Worm (Caenorhabditis elegans) whole organism, L2 larva: ENCODE data around the gene lec-9.

Experiments
- C34F6.9 ChIP-seq: fragments of 150-350 bp; optimal IDR thresholded peaks from 2 replicates; lab custom pipeline; 2014; ENCODE audit warnings: missing biosample characterization, missing genetic modification characterization
- F13H6.1 ChIP-seq: sonication (generic microtip); optimal IDR thresholded peaks from 2 replicates; lab custom pipeline; 2016; ENCODE audit warnings: missing genetic modification characterization, missing compliant biosample characterization
- R02D3.7 ChIP-seq: fragments of 150-350 bp; optimal IDR thresholded peaks from 2 replicates; lab custom pipeline; 2014; ENCODE audit warnings: missing biosample characterization, missing genetic modification characterization
- Y55F3AM.14 ChIP-seq: fragments of 200-800 bp; sonication (Bioruptor generic); optimal IDR thresholded peaks from 2 replicates; lab custom pipeline; 2018; ENCODE audit warnings: mild to moderate bottlenecking, missing genetic modification characterization, missing compliant biosample characterization
- ZK546.5 ChIP-seq: sonication (generic microtip); optimal IDR thresholded peaks from 2 replicates; lab custom pipeline; 2017; ENCODE audit warnings: missing biosample characterization, missing genetic modification characterization
- alr-1 ChIP-seq: fragments of 150-350 bp; optimal IDR thresholded peaks from 2 replicates; lab custom pipeline; 2014; ENCODE audit warnings: missing biosample characterization, missing genetic modification characterization
- aly-2 ChIP-seq: fragments of 150-350 bp; optimal IDR thresholded peaks from 2 replicates; lab custom pipeline; 2014; ENCODE audit warnings: missing biosample characterization, missing genetic modification characterization
- ama-1 ChIP-seq: fragments of 150-350 bp; optimal IDR thresholded peaks from 2 replicates; lab custom pipeline; 2018; ENCODE audit warnings: inconsistent platforms
- blmp-1 ChIP-seq: sonication (generic microtip); optimal IDR thresholded peaks from 2 replicates; lab custom pipeline; 2017; ENCODE audit warnings: missing genetic modification characterization, mild to moderate bottlenecking, missing compliant biosample characterization, antibody characterized with exemption, moderate library complexity; ENCODE audit not compliant: insufficient read depth
- ceh-16 ChIP-seq: fragments of 150-350 bp; optimal IDR thresholded peaks from 2 replicates; lab custom pipeline; 2014; ENCODE audit warnings: missing biosample characterization, missing genetic modification characterization
- ceh-82 ChIP-seq: fragments of 150-350 bp; optimal IDR thresholded peaks from 2 replicates; lab custom pipeline; 2014; ENCODE audit warnings: missing biosample characterization, missing genetic modification characterization
- crh-2 ChIP-seq: sonication (generic microtip); optimal IDR thresholded peaks from 2 replicates; lab custom pipeline; 2017; ENCODE audit warnings: missing biosample characterization, missing genetic modification characterization
- dmd-4 ChIP-seq: sonication (generic microtip); optimal IDR thresholded peaks from 2 replicates; lab custom pipeline; 2017; ENCODE audit warnings: missing biosample characterization, missing genetic modification characterization
- egl-27 ChIP-seq: sonication (generic microtip); optimal IDR thresholded peaks from 3 replicates; lab custom pipeline; 2017; ENCODE audit warnings: missing biosample characterization, missing genetic modification reagents, missing genetic modification characterization
- elt-1 ChIP-seq: fragments of 150-350 bp; optimal IDR thresholded peaks from 2 replicates; lab custom pipeline; 2014; ENCODE audit warnings: missing biosample characterization, missing genetic modification characterization
- fos-1 ChIP-seq: fragments of 150-350 bp; optimal IDR thresholded peaks from 2 replicates; lab custom pipeline; 2014; ENCODE audit warnings: missing biosample characterization, missing genetic modification characterization
- gmeb-1 ChIP-seq: fragments of 150-350 bp; optimal IDR thresholded peaks from 2 replicates; lab custom pipeline; 2014; ENCODE audit warnings: missing biosample characterization, missing genetic modification characterization
- lin-11 ChIP-seq: fragments of 150-350 bp; sonication (generic microtip); optimal IDR thresholded peaks from 2 replicates; lab custom pipeline; 2014; ENCODE audit warnings: missing biosample characterization, missing genetic modification characterization, inconsistent platforms, mixed read lengths
- lin-13 ChIP-seq: fragments of 150-350 bp; optimal IDR thresholded peaks from 2 replicates; lab custom pipeline; 2014; ENCODE audit warnings: missing biosample characterization, missing genetic modification reagents, missing genetic modification characterization
- lin-39 ChIP-seq: fragments of 150-350 bp; optimal IDR thresholded peaks from 2 replicates; lab custom pipeline; 2014; ENCODE audit warnings: missing biosample characterization, missing genetic modification reagents, missing genetic modification characterization
- lsy-2 ChIP-seq, 2 experiments: fragments of 150-350 bp in 1 of 2; sonication (generic microtip) in 1 of 2; optimal IDR thresholded peaks; 2 replicates each; lab custom pipeline; 2014 to 2017; ENCODE audit warnings: missing biosample characterization in 2 of 2, missing genetic modification characterization in 2 of 2
- mbf-1 ChIP-seq: sonication (generic microtip); optimal IDR thresholded peaks from 2 replicates; lab custom pipeline; 2017; ENCODE audit warnings: missing biosample characterization, missing genetic modification characterization
- mdl-1 ChIP-seq, 2 experiments: fragments of 150-350 bp in 1 of 2; sonication (generic microtip) in 1 of 2; optimal IDR thresholded peaks; 2 replicates each; lab custom pipeline; 2017; ENCODE audit warnings: missing biosample characterization in 2 of 2, missing genetic modification characterization in 2 of 2
- nhr-10 ChIP-seq: sonication (generic microtip); optimal IDR thresholded peaks from 2 replicates; lab custom pipeline; 2017; ENCODE audit warnings: missing biosample characterization, missing genetic modification characterization
- nhr-12 ChIP-seq: fragments of 150-350 bp; optimal IDR thresholded peaks from 2 replicates; lab custom pipeline; 2014; ENCODE audit warnings: missing biosample characterization, missing genetic modification characterization
- nhr-129 ChIP-seq: fragments of 150-350 bp; optimal IDR thresholded peaks from 2 replicates; lab custom pipeline; 2014; ENCODE audit warnings: missing biosample characterization, missing genetic modification characterization
- nhr-21 ChIP-seq: fragments of 150-350 bp; optimal IDR thresholded peaks from 2 replicates; lab custom pipeline; 2014; ENCODE audit warnings: missing biosample characterization, missing genetic modification characterization
- nhr-23 ChIP-seq: fragments of 150-350 bp; optimal IDR thresholded peaks from 2 replicates; lab custom pipeline; 2014; ENCODE audit warnings: missing biosample characterization, missing genetic modification reagents, missing genetic modification characterization
- nhr-237 ChIP-seq: fragments of 150-350 bp; optimal IDR thresholded peaks from 2 replicates; lab custom pipeline; 2014; ENCODE audit warnings: missing biosample characterization, missing genetic modification characterization
- nhr-25 ChIP-seq: fragments of 150-350 bp; sonication (generic microtip); optimal IDR thresholded peaks from 3 replicates; lab custom pipeline; 2014; ENCODE audit warnings: missing biosample characterization, missing genetic modification characterization
- nhr-6 ChIP-seq: fragments of 150-350 bp; optimal IDR thresholded peaks from 2 replicates; lab custom pipeline; 2014; ENCODE audit warnings: missing biosample characterization, missing genetic modification characterization
- nhr-77 ChIP-seq: fragments of 150-350 bp; optimal IDR thresholded peaks from 2 replicates; lab custom pipeline; 2014; ENCODE audit warnings: missing biosample characterization, missing genetic modification characterization
- peb-1 ChIP-seq: fragments of 150-350 bp; optimal IDR thresholded peaks from 2 replicates; lab custom pipeline; 2014; ENCODE audit warnings: missing biosample characterization, missing genetic modification characterization
- sem-4 ChIP-seq: fragments of 150-350 bp; optimal IDR thresholded peaks from 2 replicates; lab custom pipeline; 2014; ENCODE audit warnings: missing biosample characterization, missing genetic modification reagents, missing genetic modification characterization
- skn-1 ChIP-seq: sonication (generic microtip); optimal IDR thresholded peaks from 2 replicates; lab custom pipeline; 2017; ENCODE audit warnings: missing biosample characterization, missing genetic modification characterization
- sma-3 ChIP-seq: sonication (generic microtip); optimal IDR thresholded peaks from 2 replicates; lab custom pipeline; 2016; ENCODE audit warnings: missing genetic modification reagents, missing genetic modification characterization, missing compliant biosample characterization
- sma-9 ChIP-seq, 2 experiments: fragments of 150-350 bp in 1 of 2; sonication (generic microtip) in 1 of 2; optimal IDR thresholded peaks; 2 replicates each; lab custom pipeline; 2014 to 2016; ENCODE audit warnings: missing genetic modification characterization in 2 of 2, mild to moderate bottlenecking in 1 of 2, missing biosample characterization in 1 of 2, missing compliant biosample characterization in 1 of 2, missing genetic modification reagents in 1 of 2, moderate library complexity in 1 of 2
- snpc-4 ChIP-seq: fragments of 150-350 bp; optimal IDR thresholded peaks from 2 replicates; lab custom pipeline; 2014; ENCODE audit warnings: missing biosample characterization, missing genetic modification characterization
- unc-39 ChIP-seq: fragments of 150-350 bp; optimal IDR thresholded peaks from 2 replicates; lab custom pipeline; 2014; ENCODE audit warnings: missing biosample characterization, missing genetic modification characterization
- unc-55 ChIP-seq: fragments of 150-350 bp; sonication (generic microtip); optimal IDR thresholded peaks from 3 replicates; lab custom pipeline; 2014; ENCODE audit warnings: missing biosample characterization, missing genetic modification reagents, missing genetic modification characterization
- unc-62 ChIP-seq: fragments of 150-350 bp; optimal IDR thresholded peaks from 2 replicates; lab custom pipeline; 2014; ENCODE audit warnings: missing biosample characterization, missing genetic modification reagents, missing genetic modification characterization
- ztf-1 ChIP-seq: fragments of 200-800 bp; sonication (Bioruptor generic); conservative IDR thresholded peaks from 2 replicates; pipeline ENCODE4 v1.3.6; 2022; ENCODE audit warnings: missing genetic modification characterization, missing compliant biosample characterization
- ztf-4 ChIP-seq: fragments of 150-350 bp; optimal IDR thresholded peaks from 2 replicates; lab custom pipeline; 2014; ENCODE audit warnings: missing biosample characterization, missing genetic modification characterization

lec-9 gene

ce11 chrX:17630888-17631287 lies 30.6 kb downstream of the lec-9 start:
- TF ChIP-seq mdl-1 (tag; optimal IDR thresholded peaks at IDR 0.05; lab: Kevin White, UChicago) (peak; percentile 40 to 78), skn-1 (tag; lab: Kevin White, UChicago) (no peak), fos-1 (tag; lab: Kevin White, UChicago) (peak; percentile 64), unc-39 (tag; lab: Kevin White, UChicago) (no peak), sma-3 (GFP tag; lab: Kevin White, UChicago) (peak; percentile 87), peb-1 (no peak), Y55F3AM.14 (GFP tag; lab: Kevin White, UChicago) (peak; percentile 38), sem-4 (peak; percentile 38), ceh-16 (tag; lab: Kevin White, UChicago) (no peak), blmp-1 (tag; lab: Kevin White, UChicago) (peak; percentile 92), crh-2 (peak; percentile 49), sma-9 (GFP tag; optimal IDR thresholded peaks at IDR 0.05; lab: Kevin White, UChicago) (peak; percentile 92), sma-9 (tag; optimal IDR thresholded peaks at IDR 0.05; lab: Kevin White, UChicago) (no peak), alr-1 (tag; lab: Kevin White, UChicago) (no peak), nhr-129 (tag; lab: Kevin White, UChicago) (peak; percentile 54), F13H6.1 (tag; lab: Kevin White, UChicago) (peak; percentile 72), ama-1 (lab: Kevin White, UChicago) (no peak), nhr-21 (tag; lab: Kevin White, UChicago) (peak; percentile 90), gmeb-1 (tag; lab: Kevin White, UChicago) (peak; percentile 53), lin-11 (tag; lab: Kevin White, UChicago) (no peak), ztf-1 (no peak), nhr-25 (tag; lab: Kevin White, UChicago) (peak; percentile 72), lsy-2 (tag; optimal IDR thresholded peaks at IDR 0.05; lab: Kevin White, UChicago) (peak in 1 of 2 experiments; percentile 29)

ce11 chrX:17631703-17632102 lies 31.4 kb downstream of the lec-9 start:
- no peak for TF ChIP-seq nhr-12
- no peak for TF ChIP-seq blmp-1 (tag; lab: Kevin White, UChicago)
- TF ChIP-seq ZK546.5 (tag; lab: Kevin White, UChicago): no peak
- TF ChIP-seq ztf-4 (tag; lab: Kevin White, UChicago): no peak
- no peak for TF ChIP-seq dmd-4 (tag; lab: Kevin White, UChicago)
- peak; percentile 11 for TF ChIP-seq C34F6.9 (tag; lab: Kevin White, UChicago)
- no peak for TF ChIP-seq R02D3.7 (tag; lab: Kevin White, UChicago)
- no peak for TF ChIP-seq nhr-23 (tag; lab: Kevin White, UChicago)
- TF ChIP-seq nhr-129 (tag; lab: Kevin White, UChicago): peak; percentile 48
- peak; percentile 8 for TF ChIP-seq fos-1 (tag; lab: Kevin White, UChicago)
- no peak for TF ChIP-seq egl-27 (tag; lab: Kevin White, UChicago)
- no peak for TF ChIP-seq ama-1 (lab: Kevin White, UChicago)
- TF ChIP-seq ceh-16 (tag; lab: Kevin White, UChicago): no peak
- TF ChIP-seq sma-9 (GFP tag; optimal IDR thresholded peaks at IDR 0.05; lab: Kevin White, UChicago): peak; percentile 49
- no peak for TF ChIP-seq sma-9 (tag; optimal IDR thresholded peaks at IDR 0.05; lab: Kevin White, UChicago)
- peak; percentile 9 for TF ChIP-seq crh-2
- TF ChIP-seq mbf-1 (tag; lab: Kevin White, UChicago): no peak
- TF ChIP-seq ceh-82: no peak
- TF ChIP-seq nhr-237 (tag; lab: Kevin White, UChicago): no peak
- TF ChIP-seq lin-39 (tag; lab: Kevin White, UChicago): no peak
- TF ChIP-seq nhr-25 (tag; lab: Kevin White, UChicago): peak; percentile 19
- peak; percentile 15 for TF ChIP-seq unc-55 (GFP tag; lab: Kevin White, UChicago)
- no peak for TF ChIP-seq elt-1 (tag; lab: Kevin White, UChicago)

- TF ChIP-seq lin-11 (tag; lab: Kevin White, UChicago) (no peak), C34F6.9 (tag; lab: Kevin White, UChicago) (no peak), ztf-1 (no peak), skn-1 (tag; lab: Kevin White, UChicago) (no peak), lin-13 (GFP tag; lab: Kevin White, UChicago) (no peak), nhr-129 (tag; lab: Kevin White, UChicago) (peak; percentile 68), dmd-4 (tag; lab: Kevin White, UChicago) (no peak), sma-3 (GFP tag; lab: Kevin White, UChicago) (peak; percentile 69), crh-2 (peak; percentile 55), lsy-2 (tag; optimal IDR thresholded peaks at IDR 0.05; lab: Kevin White, UChicago) (peak in 1 of 2 experiments; percentile 37), mbf-1 (tag; lab: Kevin White, UChicago) (no peak), peb-1 (no peak), snpc-4 (tag; lab: Kevin White, UChicago) (no peak), ceh-16 (tag; lab: Kevin White, UChicago) (no peak), nhr-21 (tag; lab: Kevin White, UChicago) (peak; percentile 87), unc-62 (GFP tag; lab: Kevin White, UChicago) (no peak), sma-9 (GFP tag; optimal IDR thresholded peaks at IDR 0.05; lab: Kevin White, UChicago) (peak; percentile 97), sma-9 (tag; optimal IDR thresholded peaks at IDR 0.05; lab: Kevin White, UChicago) (no peak), egl-27 (tag; lab: Kevin White, UChicago) (peak; percentile 78), gmeb-1 (tag; lab: Kevin White, UChicago) (no peak), unc-55 (GFP tag; lab: Kevin White, UChicago) (no peak), nhr-23 (tag; lab: Kevin White, UChicago) (no peak), ZK546.5 (tag; lab: Kevin White, UChicago) (no peak), mdl-1 (tag; optimal IDR thresholded peaks at IDR 0.05; lab: Kevin White, UChicago) (peak; percentile 79 to 81), nhr-77 (no peak), nhr-10 (tag; lab: Kevin White, UChicago) (no peak), aly-2 (tag; lab: Kevin White, UChicago) (no peak), sem-4 (no peak), nhr-6 (tag; lab: Kevin White, UChicago) (no peak), Y55F3AM.14 (GFP tag; lab: Kevin White, UChicago) (peak; percentile 67), ama-1 (lab: Kevin White, UChicago) (no peak), alr-1 (tag; lab: Kevin White, UChicago) (no peak), blmp-1 (tag; lab: Kevin White, UChicago) (peak; percentile 35), F13H6.1 (tag; lab: Kevin White, UChicago) (peak; percentile 84)
Observed at ce11 chrX:17633166-17633565, 32.9 kb downstream of the lec-9 start.
